Fruit fly (Drosophila melanogaster) whole organism, adult: ENCODE data around the gene CG15625.
A peak's percentile ranks its signal among the peaks of the same experiment; 100 is the strongest.

Experiments used
- CG1620 ChIP-seq: fragments of 200-800 bp; sonication (Bioruptor generic); optimal IDR thresholded peaks from 2 replicates; lab custom pipeline; 2016; ENCODE audit warnings: missing biosample characterization, missing genetic modification characterization
- bab1 ChIP-seq: fragments of 200-800 bp; sonication (Bioruptor generic); optimal IDR thresholded peaks from 3 replicates; lab custom pipeline; 2019; ENCODE audit warnings: missing biosample characterization, mild to moderate bottlenecking, missing genetic modification characterization, moderate library complexity
- cic ChIP-seq: fragments of 200-800 bp; sonication (Bioruptor generic); optimal IDR thresholded peaks from 2 replicates; lab custom pipeline; 2017; ENCODE audit warnings: missing biosample characterization, mild to moderate bottlenecking, missing genetic modification characterization, moderate library complexity
- cnc ChIP-seq, 2 experiments: fragments of >200 bp; optimal IDR thresholded peaks; 2 replicates each; lab custom pipeline; 2017
- pad ChIP-seq: fragments of 200-800 bp; sonication (Bioruptor generic); optimal IDR thresholded peaks from 3 replicates; lab custom pipeline; 2017; ENCODE audit warnings: missing biosample characterization, missing genetic modification characterization, mild to moderate bottlenecking, moderate library complexity, missing genetic modification reagents

dm6 chr2L:4847191-4847853, 42.5 kb upstream of the CG15625 start, which contains the start of the genes mxt and CG11927:
- TF ChIP-seq pad (GFP tag; lab: Kevin White, UChicago) (peak; percentile 33), CG1620 (peak; percentile 53), cnc (optimal IDR thresholded peaks at IDR 0.05; lab: Kevin White, UChicago) (no peak), bab1 (GFP tag; lab: Kevin White, UChicago) (no peak), cic (GFP tag; lab: Kevin White, UChicago) (no peak)
